Worm (Caenorhabditis elegans) whole organism, L2 larva: ENCODE data around the gene fil-2.

Experiments
- alr-1 ChIP-seq: fragments of 150-350 bp; optimal IDR thresholded peaks from 2 replicates; lab custom pipeline; 2014; ENCODE audit warnings: missing biosample characterization, missing genetic modification characterization
- aly-2 ChIP-seq: fragments of 150-350 bp; optimal IDR thresholded peaks from 2 replicates; lab custom pipeline; 2014; ENCODE audit warnings: missing biosample characterization, missing genetic modification characterization
- blmp-1 ChIP-seq: sonication (generic microtip); optimal IDR thresholded peaks from 2 replicates; lab custom pipeline; 2017; ENCODE audit warnings: missing genetic modification characterization, mild to moderate bottlenecking, missing compliant biosample characterization, antibody characterized with exemption, moderate library complexity; ENCODE audit not compliant: insufficient read depth
- crh-2 ChIP-seq: sonication (generic microtip); optimal IDR thresholded peaks from 2 replicates; lab custom pipeline; 2017; ENCODE audit warnings: missing biosample characterization, missing genetic modification characterization
- elt-1 ChIP-seq: fragments of 150-350 bp; optimal IDR thresholded peaks from 2 replicates; lab custom pipeline; 2014; ENCODE audit warnings: missing biosample characterization, missing genetic modification characterization
- fos-1 ChIP-seq: fragments of 150-350 bp; optimal IDR thresholded peaks from 2 replicates; lab custom pipeline; 2014; ENCODE audit warnings: missing biosample characterization, missing genetic modification characterization
- mbf-1 ChIP-seq: sonication (generic microtip); optimal IDR thresholded peaks from 2 replicates; lab custom pipeline; 2017; ENCODE audit warnings: missing biosample characterization, missing genetic modification characterization
- mdl-1 ChIP-seq, 2 experiments: fragments of 150-350 bp in 1 of 2; sonication (generic microtip) in 1 of 2; optimal IDR thresholded peaks; 2 replicates each; lab custom pipeline; 2017; ENCODE audit warnings: missing biosample characterization in 2 of 2, missing genetic modification characterization in 2 of 2
- nhr-23 ChIP-seq: fragments of 150-350 bp; optimal IDR thresholded peaks from 2 replicates; lab custom pipeline; 2014; ENCODE audit warnings: missing biosample characterization, missing genetic modification reagents, missing genetic modification characterization
- snpc-4 ChIP-seq: fragments of 150-350 bp; optimal IDR thresholded peaks from 2 replicates; lab custom pipeline; 2014; ENCODE audit warnings: missing biosample characterization, missing genetic modification characterization

DNA sequence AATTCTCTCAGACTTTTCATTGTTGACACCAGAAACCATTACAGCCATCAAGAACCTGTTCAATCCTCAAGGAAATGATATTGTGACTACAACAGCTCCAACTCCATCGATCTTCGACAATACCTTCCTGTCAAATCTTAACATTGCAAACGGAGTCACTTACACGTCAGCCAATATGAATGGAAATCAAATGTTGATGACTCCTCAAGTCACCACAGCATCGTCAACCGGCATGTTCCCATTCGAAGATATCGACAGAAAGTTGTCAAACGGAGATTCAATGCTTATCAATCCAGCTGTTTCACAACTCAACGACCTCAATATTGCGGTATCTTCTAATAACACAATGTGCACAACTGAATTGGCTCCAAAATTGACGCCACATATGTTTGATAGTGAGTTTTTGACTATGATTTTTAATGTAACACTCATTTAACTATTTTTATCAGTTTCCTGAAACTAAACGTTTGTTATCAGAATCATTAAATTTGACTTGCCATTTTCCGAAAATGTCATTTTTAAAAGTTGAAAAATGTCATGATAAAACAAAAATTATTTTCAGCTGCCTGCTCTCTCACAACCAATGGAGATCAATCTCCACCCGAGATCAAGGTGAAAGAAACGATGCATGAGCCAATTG is 27.8 kb upstream of the fil-2 start:
- TF ChIP-seq mbf-1, result no peak
- no peak for TF ChIP-seq elt-1
- TF ChIP-seq blmp-1, result no peak
- no peak for TF ChIP-seq crh-2 (tag; lab: Kevin White, UChicago)
- TF ChIP-seq fos-1 (tag; lab: Kevin White, UChicago), result peak; percentile 52
- TF ChIP-seq aly-2 (tag; lab: Kevin White, UChicago), result no peak
- no peak for TF ChIP-seq snpc-4
- TF ChIP-seq alr-1 (tag; lab: Kevin White, UChicago), result no peak
- no peak for TF ChIP-seq nhr-23 (tag; lab: Kevin White, UChicago)
- no peak for TF ChIP-seq mdl-1 (tag; optimal IDR thresholded peaks at IDR 0.05; lab: Kevin White, UChicago)
